Fruit fly (Drosophila melanogaster) whole organism, embryonic: ENCODE measurements around the gene Nab2.

Source experiments
- Antp ChIP-seq: fragments of 200-800 bp; sonication (Bioruptor generic); optimal IDR thresholded peaks from 3 replicates; lab custom pipeline; 2016; ENCODE audit warnings: missing biosample characterization, missing genetic modification characterization
- Atf6 ChIP-seq: fragments of 200-800 bp; sonication (Bioruptor generic); IDR thresholded peaks from 2 replicates; pipeline ENCODE4 v1.3.6; 2022; ENCODE audit warnings: missing biosample characterization, missing genetic modification characterization
- Bteb2 ChIP-seq: fragments of 200-800 bp; sonication (Bioruptor generic); optimal IDR thresholded peaks from 2 replicates; lab custom pipeline; 2016; ENCODE audit warnings: missing biosample characterization, missing genetic modification characterization
- CG11247 ChIP-seq: fragments of 200-800 bp; sonication (Bioruptor generic); IDR thresholded peaks from 2 replicates; pipeline ENCODE4 v1.3.6; 2022; ENCODE audit warnings: missing biosample characterization, missing genetic modification characterization
- CG14014 ChIP-seq: fragments of 200-800 bp; sonication (Bioruptor generic); IDR thresholded peaks from 2 replicates; pipeline ENCODE4 v1.3.6; 2022; ENCODE audit warnings: missing biosample characterization, missing genetic modification characterization
- CG14441 ChIP-seq: fragments of 200-800 bp; sonication (Bioruptor generic); IDR thresholded peaks from 2 replicates; pipeline ENCODE4 v1.3.6; 2022; ENCODE audit warnings: missing biosample characterization, missing genetic modification characterization
- CG15514 ChIP-seq: fragments of 200-800 bp; sonication (Bioruptor generic); optimal IDR thresholded peaks from 3 replicates; lab custom pipeline; 2017; ENCODE audit warnings: missing biosample characterization, missing genetic modification characterization, mild to moderate bottlenecking, moderate library complexity, missing genetic modification reagents
- CG16813 ChIP-seq: fragments of 200-800 bp; sonication (Bioruptor generic); IDR thresholded peaks from 3 replicates; pipeline ENCODE4 v1.3.6; 2022; ENCODE audit warnings: missing biosample characterization, missing genetic modification characterization; ENCODE audit not compliant: partially characterized antibody
- CG33213 ChIP-seq: fragments of 200-800 bp; sonication (Bioruptor generic); optimal IDR thresholded peaks from 3 replicates; lab custom pipeline; 2016; ENCODE audit warnings: missing biosample characterization, missing genetic modification characterization
- CG5953 ChIP-seq: fragments of 200-800 bp; sonication (Bioruptor generic); IDR thresholded peaks from 2 replicates; pipeline ENCODE4 v1.3.6; 2022; ENCODE audit warnings: missing biosample characterization, missing genetic modification characterization
- CG6791 ChIP-seq: fragments of 200-800 bp; sonication (Bioruptor generic); IDR thresholded peaks from 3 replicates; pipeline ENCODE4 v1.3.6; 2022; ENCODE audit warnings: missing biosample characterization, missing genetic modification characterization; ENCODE audit not compliant: partially characterized antibody
- CG7987 ChIP-seq: fragments of 200-800 bp; sonication (Bioruptor generic); optimal IDR thresholded peaks from 2 replicates; lab custom pipeline; 2018; ENCODE audit warnings: missing biosample characterization, mild to moderate bottlenecking, missing genetic modification characterization, moderate library complexity
- CG8765 ChIP-seq: fragments of 200-800 bp; sonication (Bioruptor generic); IDR thresholded peaks from 2 replicates; pipeline ENCODE4 v1.3.6; 2022; ENCODE audit warnings: missing biosample characterization, missing genetic modification characterization
- CG9609 ChIP-seq: fragments of 200-800 bp; sonication (Bioruptor generic); optimal IDR thresholded peaks from 3 replicates; lab custom pipeline; 2016; ENCODE audit warnings: missing biosample characterization, missing genetic modification characterization
- CG9932 ChIP-seq: fragments of 200-800 bp; sonication (Bioruptor generic); IDR thresholded peaks from 2 replicates; pipeline ENCODE4 v1.3.6; 2022; ENCODE audit warnings: missing biosample characterization, missing genetic modification characterization
- Chrac-16 ChIP-seq: fragments of 200-800 bp; sonication (Bioruptor generic); optimal IDR thresholded peaks from 3 replicates; lab custom pipeline; 2016; ENCODE audit warnings: missing biosample characterization, missing genetic modification characterization
- CoRest ChIP-seq: fragments of 200-800 bp; sonication (Bioruptor generic); optimal IDR thresholded peaks from 3 replicates; lab custom pipeline; 2018; ENCODE audit warnings: missing biosample characterization, mild to moderate bottlenecking, missing genetic modification characterization, moderate library complexity
- Dip2 ChIP-seq: fragments of 200-800 bp; sonication (Bioruptor generic); IDR thresholded peaks from 2 replicates; pipeline ENCODE4 v1.3.6; 2022; ENCODE audit warnings: missing biosample characterization, missing genetic modification characterization
- Dip3 ChIP-seq: fragments of 200-800 bp; sonication (Bioruptor generic); optimal IDR thresholded peaks from 3 replicates; lab custom pipeline; 2016; ENCODE audit warnings: missing biosample characterization, missing genetic modification characterization
- Dll ChIP-seq: fragments of 200-800 bp; sonication (Bioruptor generic); IDR thresholded peaks from 4 replicates; pipeline ENCODE4 v1.3.6; 2022; ENCODE audit warnings: missing biosample characterization, missing genetic modification characterization; ENCODE audit not compliant: partially characterized antibody
- GATAe ChIP-seq: fragments of 200-800 bp; sonication (Bioruptor generic); conservative IDR thresholded peaks from 2 replicates; pipeline ENCODE4 v1.3.6; 2022; ENCODE audit warnings: missing biosample characterization, missing genetic modification characterization
- HLH4C ChIP-seq: fragments of 200-800 bp; sonication (Bioruptor generic); IDR thresholded peaks from 3 replicates; pipeline ENCODE4 v1.3.6; 2022; ENCODE audit warnings: missing biosample characterization, missing genetic modification characterization; ENCODE audit not compliant: partially characterized antibody
- HmgD ChIP-seq: fragments of 200-800 bp; sonication (Bioruptor generic); optimal IDR thresholded peaks from 3 replicates; lab custom pipeline; 2016; ENCODE audit warnings: missing biosample characterization, missing genetic modification characterization
- Hr3 ChIP-seq: fragments of 200-800 bp; sonication (Bioruptor generic); optimal IDR thresholded peaks from 3 replicates; lab custom pipeline; 2016; ENCODE audit warnings: missing biosample characterization, missing genetic modification characterization
- Med ChIP-seq: fragments of 200-800 bp; sonication (Bioruptor generic); peaks from one replicate; lab custom pipeline; 2016; ENCODE audit warnings: missing biosample characterization, missing genetic modification characterization, mild to moderate bottlenecking, inconsistent platforms, moderate library complexity
- NC2β ChIP-seq: fragments of 200-800 bp; sonication (Bioruptor generic); optimal IDR thresholded peaks from 2 replicates; lab custom pipeline; 2016; ENCODE audit warnings: missing biosample characterization, missing genetic modification characterization
- Rfx ChIP-seq: fragments of 200-800 bp; sonication (Bioruptor generic); IDR thresholded peaks from 2 replicates; pipeline ENCODE4 v1.3.6; 2022; ENCODE audit warnings: missing biosample characterization, missing genetic modification characterization
- Side ChIP-seq: fragments of 200-800 bp; sonication (Bioruptor generic); optimal IDR thresholded peaks from 2 replicates; lab custom pipeline; 2016; ENCODE audit warnings: missing biosample characterization, missing genetic modification characterization
- amos ChIP-seq: fragments of 200-800 bp; sonication (Bioruptor generic); IDR thresholded peaks from 2 replicates; pipeline ENCODE4 v1.3.6; 2022; ENCODE audit warnings: missing biosample characterization, missing genetic modification characterization; ENCODE audit not compliant: partially characterized antibody
- ato ChIP-seq: fragments of 200-800 bp; sonication (Bioruptor generic); IDR thresholded peaks from 2 replicates; pipeline ENCODE4 v1.3.6; 2022; ENCODE audit warnings: missing biosample characterization, missing genetic modification characterization; ENCODE audit not compliant: partially characterized antibody
- cas ChIP-seq: fragments of 200-800 bp; sonication (Bioruptor generic); IDR thresholded peaks from 2 replicates; pipeline ENCODE4 v1.3.6; 2022; ENCODE audit warnings: missing biosample characterization, missing genetic modification characterization
- chn ChIP-seq: fragments of 200-800 bp; sonication (Bioruptor generic); optimal IDR thresholded peaks from 2 replicates; lab custom pipeline; 2016; ENCODE audit warnings: missing biosample characterization, missing genetic modification characterization
- dati ChIP-seq: fragments of 200-800 bp; sonication (Bioruptor generic); IDR thresholded peaks from 2 replicates; pipeline ENCODE4 v1.3.6; 2022; ENCODE audit warnings: missing biosample characterization, missing genetic modification characterization
- dysf ChIP-seq: fragments of 200-800 bp; sonication (Bioruptor generic); IDR thresholded peaks from 3 replicates; pipeline ENCODE4 v1.3.6; 2022; ENCODE audit warnings: missing biosample characterization, missing genetic modification characterization
- emc ChIP-seq: fragments of 200-800 bp; sonication (Bioruptor generic); optimal IDR thresholded peaks from 2 replicates; lab custom pipeline; 2016; ENCODE audit warnings: missing biosample characterization, missing genetic modification characterization
- esg ChIP-seq: fragments of 200-800 bp; sonication (Bioruptor generic); conservative IDR thresholded peaks from 2 replicates; pipeline ENCODE4 v1.3.6; 2022; ENCODE audit warnings: missing biosample characterization, missing genetic modification characterization
- fd3F ChIP-seq: fragments of 200-800 bp; sonication (Bioruptor generic); optimal IDR thresholded peaks from 2 replicates; lab custom pipeline; 2018; ENCODE audit warnings: missing biosample characterization, mild to moderate bottlenecking, missing genetic modification characterization, moderate library complexity
- fru ChIP-seq: fragments of >200 bp; optimal IDR thresholded peaks from 2 replicates; lab custom pipeline; 2017
- ftz-f1 ChIP-seq: fragments of 200-800 bp; sonication (Bioruptor generic); optimal IDR thresholded peaks from 2 replicates; lab custom pipeline; 2016; ENCODE audit warnings: missing biosample characterization, missing genetic modification characterization
- gro ChIP-seq: fragments of 200-800 bp; sonication (Bioruptor generic); optimal IDR thresholded peaks from 2 replicates; lab custom pipeline; 2016; ENCODE audit warnings: missing biosample characterization, missing genetic modification characterization
- insv ChIP-seq, 2 experiments: fragments of 200-800 bp; sonication (Bioruptor generic); optimal IDR thresholded peaks; 3 replicates each; lab custom pipeline; 2016 to 2018; ENCODE audit warnings: missing biosample characterization in 2 of 2, missing genetic modification characterization in 2 of 2
- ken ChIP-seq: fragments of 200-800 bp; sonication (Bioruptor generic); IDR thresholded peaks from 3 replicates; pipeline ENCODE4 v1.3.6; 2022; ENCODE audit warnings: missing biosample characterization, missing genetic modification characterization
- knrl ChIP-seq: fragments of 200-800 bp; sonication (Bioruptor generic); IDR thresholded peaks from 3 replicates; pipeline ENCODE4 v1.3.6; 2022; ENCODE audit warnings: missing biosample characterization, missing genetic modification characterization; ENCODE audit not compliant: partially characterized antibody
- lola ChIP-seq, 3 experiments: fragments of >200 bp in 2 of 3; fragments of 200-800 bp in 1 of 3; sonication (Bioruptor generic) in 1 of 3; optimal IDR thresholded peaks; 2 replicates each; lab custom pipeline; 2017 to 2019; ENCODE audit warnings: missing biosample characterization in 3 of 3, missing genetic modification characterization in 3 of 3, mild to moderate bottlenecking in 1 of 3, moderate library complexity in 1 of 3
- p53 ChIP-seq: fragments of 200-800 bp; sonication (Bioruptor generic); optimal IDR thresholded peaks from 2 replicates; lab custom pipeline; 2016; ENCODE audit warnings: missing biosample characterization, missing genetic modification characterization
- sisA ChIP-seq: fragments of 200-800 bp; sonication (Bioruptor generic); IDR thresholded peaks from 2 replicates; pipeline ENCODE4 v1.3.6; 2022; ENCODE audit warnings: missing biosample characterization, missing genetic modification characterization
- toy ChIP-seq: fragments of 200-800 bp; sonication (Bioruptor generic); IDR thresholded peaks from 2 replicates; pipeline ENCODE4 v1.3.6; 2022; ENCODE audit warnings: missing biosample characterization, missing genetic modification characterization
- wdn ChIP-seq: fragments of 200-800 bp; sonication (Bioruptor generic); IDR thresholded peaks from 2 replicates; pipeline ENCODE4 v1.3.6; 2022; ENCODE audit warnings: missing biosample characterization, missing genetic modification characterization
- yki ChIP-seq: fragments of >200 bp; optimal IDR thresholded peaks from 3 replicates; lab custom pipeline; 2018
- zfh2 ChIP-seq: fragments of 200-800 bp; sonication (Bioruptor generic); optimal IDR thresholded peaks from 2 replicates; lab custom pipeline; 2016; ENCODE audit warnings: missing biosample characterization, missing genetic modification characterization

Gene Nab2

dm6 chr3R:24333182-24333808 lies 15.1 kb upstream of the Nab2 start, which contains the start of the genes Rrp5 and Dis3 (continued):
- TF ChIP-seq insv (GFP tag; optimal IDR thresholded peaks at IDR 0.05; lab: Kevin White, UChicago): no peak
- no peak for TF ChIP-seq Antp
- TF ChIP-seq amos (GFP tag; lab: Robert Waterston, UW): peak; percentile 58
- no peak for TF ChIP-seq CoRest (tag; lab: Kevin White, UChicago)
- no peak for TF ChIP-seq dati
- peak; percentile 73 for TF ChIP-seq Rfx (GFP tag; lab: Robert Waterston, UW)
- peak; percentile 59 for TF ChIP-seq NC2β
- TF ChIP-seq Med (GFP tag; lab: Kevin White, UChicago): peak; percentile 92
- TF ChIP-seq GATAe: peak; percentile 85
- no peak for TF ChIP-seq fd3F
- peak; percentile 36; the same call in 1 of the 3 replicates for TF ChIP-seq CG16813 (GFP tag; lab: Robert Waterston, UW)
- TF ChIP-seq CG6791 (GFP tag; lab: Robert Waterston, UW): peak; percentile 66; the same call in 2 of the 3 replicates
- 0 out of 2 replicates have a peak, but pooled peaks have one; percentile 10 for TF ChIP-seq toy (GFP tag; lab: Robert Waterston, UW)
- TF ChIP-seq HmgD: peak; percentile 91
- no peak for TF ChIP-seq Dip2 (GFP tag; lab: Robert Waterston, UW)
- TF ChIP-seq Atf6: no peak
- TF ChIP-seq CG11247 (GFP tag; lab: Robert Waterston, UW): peak; percentile 51
- TF ChIP-seq knrl (GFP tag; lab: Robert Waterston, UW): peak; percentile 64; the same call in 2 of the 3 replicates
- TF ChIP-seq cas: peak; percentile 30; the same call in 1 of the 2 replicates
- peak; percentile 47; the same call in 2 of the 3 replicates for TF ChIP-seq dysf
- peak; percentile 58; the same call in 2 of the 3 replicates for TF ChIP-seq HLH4C (GFP tag; lab: Robert Waterston, UW)
- peak; percentile 46; the same call in 1 of the 2 replicates for TF ChIP-seq CG8765 (GFP tag; lab: Robert Waterston, UW)
- peak; percentile 85 for TF ChIP-seq CG15514 (GFP tag; lab: Kevin White, UChicago)
- peak; percentile 18 for TF ChIP-seq emc
- TF ChIP-seq fru: no peak
- TF ChIP-seq Bteb2 (GFP tag; lab: Kevin White, UChicago): no peak
- TF ChIP-seq CG7987 (GFP tag; lab: Kevin White, UChicago): peak; percentile 26
- TF ChIP-seq esg (GFP tag; lab: Robert Waterston, UW): no peak
- TF ChIP-seq wdn: 0 out of 2 replicates have a peak, but pooled peaks have one; percentile 38
- no peak for TF ChIP-seq gro
- no peak for TF ChIP-seq CG33213 (GFP tag; lab: Kevin White, UChicago)
- 0 out of 4 replicates have a peak, but pooled peaks have one; percentile 17 for TF ChIP-seq Dll (GFP tag; lab: Robert Waterston, UW)
- TF ChIP-seq yki (lab: Kevin White, UChicago): no peak
- TF ChIP-seq ftz-f1 (GFP tag; lab: Kevin White, UChicago): peak; percentile 37
- TF ChIP-seq sisA (GFP tag; lab: Robert Waterston, UW): peak; percentile 57
- peak; percentile 65 for TF ChIP-seq CG9609 (GFP tag; lab: Kevin White, UChicago)
- TF ChIP-seq Chrac-16 (GFP tag; lab: Kevin White, UChicago): no peak
- peak; percentile 17; the same call in 1 of the 2 replicates for TF ChIP-seq CG5953 (GFP tag; lab: Robert Waterston, UW)
- peak; percentile 13 for TF ChIP-seq chn (GFP tag; lab: Kevin White, UChicago)
- TF ChIP-seq CG14014 (GFP tag; lab: Robert Waterston, UW): peak; percentile 38; the same call in 1 of the 2 replicates
- peak; percentile 77 for TF ChIP-seq CG9932 (GFP tag; lab: Robert Waterston, UW)
- peak; percentile 7; the same call in 1 of the 2 replicates for TF ChIP-seq ato (GFP tag; lab: Robert Waterston, UW)
- peak; percentile 51 for TF ChIP-seq zfh2 (GFP tag; lab: Kevin White, UChicago)
- peak; percentile 30; the same call in 1 of the 2 replicates for TF ChIP-seq CG14441
- peak; percentile 45 for TF ChIP-seq Dip3
- peak; percentile 81 for TF ChIP-seq ken (GFP tag; lab: Robert Waterston, UW)
- no peak for TF ChIP-seq lola (GFP tag; optimal IDR thresholded peaks at IDR 0.05; lab: Kevin White, UChicago)
- peak; percentile 65 for TF ChIP-seq p53 (GFP tag; lab: Kevin White, UChicago)
- peak; percentile 15 for TF ChIP-seq Hr3 (GFP tag; lab: Kevin White, UChicago)
- peak; percentile 31 for TF ChIP-seq Side (GFP tag; lab: Kevin White, UChicago)
